Worm (Caenorhabditis elegans) whole organism, L4 larva: ENCODE results near the gene snr-5.

ENCODE experiments used
- F26F4.8 ChIP-seq: fragments of 200-800 bp; sonication (Bioruptor generic); conservative IDR thresholded peaks from 2 replicates; pipeline ENCODE4 v1.3.6; 2022; ENCODE audit warnings: missing genetic modification characterization, missing compliant biosample characterization
- F37D6.2 ChIP-seq: sonication (generic microtip); optimal IDR thresholded peaks from 2 replicates; lab custom pipeline; 2016; ENCODE audit warnings: mild to moderate bottlenecking, missing genetic modification characterization, missing compliant biosample characterization
- F44E2.7 ChIP-seq: fragments of 200-800 bp; sonication (Bioruptor generic); IDR thresholded peaks from 2 replicates; pipeline ENCODE4 v2.1.2; 2022; ENCODE audit warnings: missing genetic modification characterization, missing compliant biosample characterization
- F49E8.2 ChIP-seq: sonication (generic microtip); optimal IDR thresholded peaks from 2 replicates; lab custom pipeline; 2016; ENCODE audit warnings: missing compliant biosample characterization, mild to moderate bottlenecking, missing genetic modification characterization, borderline replicate concordance
- T20F7.1 ChIP-seq: fragments of 200-800 bp; sonication (Bioruptor generic); optimal IDR thresholded peaks from 2 replicates; lab custom pipeline; 2018; ENCODE audit warnings: mild to moderate bottlenecking, missing genetic modification characterization, missing compliant biosample characterization
- T26A8.4 ChIP-seq: fragments of 200-800 bp; sonication (Bioruptor generic); IDR thresholded peaks from 2 replicates; pipeline ENCODE4 v1.3.6; 2022; ENCODE audit warnings: missing genetic modification characterization, missing compliant biosample characterization
- Y105C5A.15 ChIP-seq: fragments of 200-800 bp; sonication (Bioruptor generic); IDR thresholded peaks from 2 replicates; pipeline ENCODE4 v1.3.6; 2022; ENCODE audit warnings: missing genetic modification characterization, missing compliant biosample characterization
- Y48G9A.11 ChIP-seq: fragments of 200-800 bp; sonication (Bioruptor generic); IDR thresholded peaks from 2 replicates; pipeline ENCODE4 v1.3.6; 2022; ENCODE audit warnings: missing genetic modification reagents, missing genetic modification characterization, missing compliant biosample characterization
- Y5F2A.4 ChIP-seq: fragments of 200-800 bp; sonication (Bioruptor generic); optimal IDR thresholded peaks from 2 replicates; lab custom pipeline; 2018; ENCODE audit warnings: mild to moderate bottlenecking, missing genetic modification characterization, missing compliant biosample characterization
- Y75B8A.6 ChIP-seq: fragments of 200-800 bp; sonication (Bioruptor generic); IDR thresholded peaks from 2 replicates; pipeline ENCODE4 v1.3.6; 2022; ENCODE audit warnings: missing genetic modification reagents, missing genetic modification characterization, missing compliant biosample characterization
- ZK337.2 ChIP-seq: fragments of 200-800 bp; sonication (Bioruptor generic); IDR thresholded peaks from 2 replicates; pipeline ENCODE4 v1.3.6; 2022; ENCODE audit warnings: missing genetic modification reagents, missing genetic modification characterization, missing compliant biosample characterization
- aly-2 ChIP-seq: sonication (generic microtip); optimal IDR thresholded peaks from 2 replicates; lab custom pipeline; 2018; ENCODE audit warnings: missing biosample characterization, missing genetic modification characterization
- arid-1 ChIP-seq: fragments of 200-800 bp; sonication (Bioruptor generic); conservative IDR thresholded peaks from 2 replicates; pipeline ENCODE4 v1.3.6; 2022; ENCODE audit warnings: missing genetic modification reagents, missing genetic modification characterization, missing compliant biosample characterization
- ceh-28 ChIP-seq: fragments of 150-350 bp; optimal IDR thresholded peaks from 2 replicates; lab custom pipeline; 2014; ENCODE audit warnings: missing biosample characterization, missing genetic modification reagents, missing genetic modification characterization
- ceh-82 ChIP-seq: sonication (generic microtip); optimal IDR thresholded peaks from 2 replicates; lab custom pipeline; 2017; ENCODE audit warnings: missing biosample characterization, missing genetic modification characterization
- cey-2 ChIP-seq: sonication (generic microtip); optimal IDR thresholded peaks from 3 replicates; lab custom pipeline; 2017; ENCODE audit warnings: missing genetic modification characterization, mild to moderate bottlenecking, missing compliant biosample characterization, antibody characterized with exemption, borderline replicate concordance; ENCODE audit not compliant: insufficient read depth
- daf-16 ChIP-seq, 3 experiments: sonication (generic microtip); optimal IDR thresholded peaks; 2 replicates each; lab custom pipeline; 2016 to 2017; ENCODE audit warnings: missing genetic modification characterization in 3 of 3, missing genetic modification reagents in 3 of 3, mild to moderate bottlenecking in 2 of 3, missing compliant biosample characterization in 2 of 3, missing biosample characterization in 1 of 3, moderate library complexity in 1 of 3
- dmd-6 ChIP-seq: fragments of 200-800 bp; sonication (Bioruptor generic); IDR thresholded peaks from 2 replicates; pipeline ENCODE4 v1.3.6; 2022; ENCODE audit warnings: missing genetic modification reagents, missing genetic modification characterization, missing compliant biosample characterization
- egl-27 ChIP-seq: sonication (generic microtip); optimal IDR thresholded peaks from 3 replicates; lab custom pipeline; 2017; ENCODE audit warnings: missing biosample characterization, missing genetic modification reagents, missing genetic modification characterization
- egl-43 ChIP-seq: fragments of 200-800 bp; sonication (Bioruptor generic); IDR thresholded peaks from 2 replicates; pipeline ENCODE4 v1.3.6; 2022; ENCODE audit warnings: missing genetic modification reagents, missing genetic modification characterization, missing compliant biosample characterization
- gei-8 ChIP-seq: fragments of 200-800 bp; sonication (Bioruptor generic); optimal IDR thresholded peaks from 2 replicates; lab custom pipeline; 2018; ENCODE audit warnings: mild to moderate bottlenecking, missing genetic modification characterization, missing compliant biosample characterization
- hif-1 ChIP-seq, 2 experiments: sonication (generic microtip); optimal IDR thresholded peaks; 2 replicates each; lab custom pipeline; 2016 to 2017; ENCODE audit warnings: missing compliant biosample characterization in 2 of 2, missing genetic modification characterization in 2 of 2, missing genetic modification reagents in 2 of 2, missing genotype in 2 of 2, mild to moderate bottlenecking in 1 of 2
- hlh-11 ChIP-seq: fragments of 200-800 bp; sonication (Bioruptor generic); optimal IDR thresholded peaks from 2 replicates; lab custom pipeline; 2018; ENCODE audit warnings: mild to moderate bottlenecking, missing genetic modification characterization, missing compliant biosample characterization
- hlh-30 ChIP-seq: sonication (generic microtip); optimal IDR thresholded peaks from 2 replicates; lab custom pipeline; 2017; ENCODE audit warnings: antibody characterized with exemption, mild to moderate bottlenecking, missing genetic modification characterization, missing compliant biosample characterization; ENCODE audit not compliant: insufficient read depth
- jun-1 ChIP-seq: fragments of 150-350 bp; optimal IDR thresholded peaks from 2 replicates; lab custom pipeline; 2014; ENCODE audit warnings: missing biosample characterization, missing genetic modification reagents, missing genetic modification characterization
- lim-7 ChIP-seq: fragments of 200-800 bp; sonication (Bioruptor generic); IDR thresholded peaks from 2 replicates; pipeline ENCODE4 v1.3.6; 2022; ENCODE audit warnings: missing genetic modification characterization, missing compliant biosample characterization
- lin-13 ChIP-seq: fragments of 150-350 bp; optimal IDR thresholded peaks from 2 replicates; lab custom pipeline; 2014; ENCODE audit warnings: missing biosample characterization, missing genetic modification reagents, missing genetic modification characterization
- lin-38 ChIP-seq: fragments of 200-800 bp; sonication (Bioruptor generic); IDR thresholded peaks from 2 replicates; pipeline ENCODE4 v1.3.6; 2022; ENCODE audit warnings: missing genetic modification reagents, missing genetic modification characterization, missing compliant biosample characterization
- lir-3 ChIP-seq: sonication (generic microtip); optimal IDR thresholded peaks from 2 replicates; lab custom pipeline; 2016; ENCODE audit warnings: mild to moderate bottlenecking, missing genetic modification characterization, missing compliant biosample characterization
- mdl-1 ChIP-seq, 2 experiments: fragments of 150-350 bp in 1 of 2; sonication (generic microtip) in 1 of 2; optimal IDR thresholded peaks; 2 replicates each; lab custom pipeline; 2014 to 2017; ENCODE audit warnings: missing biosample characterization in 2 of 2, missing genetic modification characterization in 2 of 2
- mxl-3 ChIP-seq: fragments of 200-800 bp; sonication (Bioruptor generic); optimal IDR thresholded peaks from 2 replicates; lab custom pipeline; 2018; ENCODE audit warnings: mild to moderate bottlenecking, missing genetic modification characterization, missing compliant biosample characterization
- nhr-10 ChIP-seq: fragments of 150-350 bp; optimal IDR thresholded peaks from 2 replicates; lab custom pipeline; 2014; ENCODE audit warnings: missing biosample characterization, missing genetic modification characterization
- nhr-102 ChIP-seq: sonication (generic microtip); optimal IDR thresholded peaks from 2 replicates; lab custom pipeline; 2016; ENCODE audit warnings: mild to moderate bottlenecking, missing genetic modification characterization, moderate library complexity, missing compliant biosample characterization
- nhr-237 ChIP-seq: sonication (generic microtip); optimal IDR thresholded peaks from 2 replicates; lab custom pipeline; 2017; ENCODE audit warnings: missing biosample characterization, missing genetic modification characterization
- nhr-25 ChIP-seq: sonication (generic microtip); optimal IDR thresholded peaks from 2 replicates; lab custom pipeline; 2017; ENCODE audit warnings: missing genetic modification characterization, mild to moderate bottlenecking, missing compliant biosample characterization, antibody characterized with exemption, moderate library complexity, borderline replicate concordance; ENCODE audit not compliant: insufficient read depth
- nhr-48 ChIP-seq: sonication (generic microtip); optimal IDR thresholded peaks from 2 replicates; lab custom pipeline; 2016; ENCODE audit warnings: mild to moderate bottlenecking, missing genetic modification characterization, missing compliant biosample characterization
- nhr-76 ChIP-seq: fragments of 150-350 bp; optimal IDR thresholded peaks from 2 replicates; lab custom pipeline; 2014; ENCODE audit warnings: missing biosample characterization, missing genetic modification characterization
- php-3 ChIP-seq: fragments of 200-800 bp; sonication (Bioruptor generic); IDR thresholded peaks from 2 replicates; pipeline ENCODE4 v1.3.6; 2022; ENCODE audit warnings: missing genetic modification reagents, missing genetic modification characterization, missing compliant biosample characterization
- pqm-1 ChIP-seq: sonication (generic microtip); optimal IDR thresholded peaks from 2 replicates; lab custom pipeline; 2017; ENCODE audit warnings: missing biosample characterization, missing genetic modification characterization
- rbr-2 ChIP-seq: sonication (generic microtip); optimal IDR thresholded peaks from 2 replicates; lab custom pipeline; 2016; ENCODE audit warnings: missing genotype, missing genetic modification characterization, missing compliant biosample characterization
- saeg-2 ChIP-seq: fragments of 200-800 bp; sonication (Bioruptor generic); IDR thresholded peaks from 2 replicates; pipeline ENCODE4 v1.3.6; 2022; ENCODE audit warnings: missing genetic modification reagents, missing genetic modification characterization, missing compliant biosample characterization
- snpc-1.2 ChIP-seq: fragments of 200-800 bp; sonication (Bioruptor generic); IDR thresholded peaks from 2 replicates; pipeline ENCODE4 v1.3.6; 2022; ENCODE audit warnings: missing genetic modification reagents, missing genetic modification characterization, missing compliant biosample characterization
- snpc-4 ChIP-seq: fragments of 150-350 bp; optimal IDR thresholded peaks from 2 replicates; lab custom pipeline; 2014; ENCODE audit warnings: missing biosample characterization, missing genetic modification characterization
- spr-1 ChIP-seq: sonication (generic microtip); optimal IDR thresholded peaks from 2 replicates; lab custom pipeline; 2016; ENCODE audit warnings: mild to moderate bottlenecking, missing genetic modification characterization, missing compliant biosample characterization
- spr-3 ChIP-seq: fragments of 200-800 bp; sonication (Bioruptor generic); optimal IDR thresholded peaks from 2 replicates; lab custom pipeline; 2018; ENCODE audit warnings: mild to moderate bottlenecking, missing genetic modification characterization, missing compliant biosample characterization
- zfp-2 ChIP-seq: sonication (generic microtip); optimal IDR thresholded peaks from 2 replicates; lab custom pipeline; 2016; ENCODE audit warnings: mild to moderate bottlenecking, missing genetic modification characterization, missing compliant biosample characterization
- zfp-3 ChIP-seq: fragments of 200-800 bp; sonication (Bioruptor generic); conservative IDR thresholded peaks from 2 replicates; pipeline ENCODE4 v1.3.6; 2022; ENCODE audit warnings: missing genetic modification reagents, missing genetic modification characterization, missing compliant biosample characterization
- ztf-11 ChIP-seq: fragments of 150-350 bp; optimal IDR thresholded peaks from 2 replicates; lab custom pipeline; 2014; ENCODE audit warnings: missing biosample characterization, missing genetic modification characterization
- ztf-7 ChIP-seq: fragments of 150-350 bp; optimal IDR thresholded peaks from 2 replicates; lab custom pipeline; 2014; ENCODE audit warnings: missing biosample characterization, missing genetic modification characterization

The snr-5 gene

DNA sequence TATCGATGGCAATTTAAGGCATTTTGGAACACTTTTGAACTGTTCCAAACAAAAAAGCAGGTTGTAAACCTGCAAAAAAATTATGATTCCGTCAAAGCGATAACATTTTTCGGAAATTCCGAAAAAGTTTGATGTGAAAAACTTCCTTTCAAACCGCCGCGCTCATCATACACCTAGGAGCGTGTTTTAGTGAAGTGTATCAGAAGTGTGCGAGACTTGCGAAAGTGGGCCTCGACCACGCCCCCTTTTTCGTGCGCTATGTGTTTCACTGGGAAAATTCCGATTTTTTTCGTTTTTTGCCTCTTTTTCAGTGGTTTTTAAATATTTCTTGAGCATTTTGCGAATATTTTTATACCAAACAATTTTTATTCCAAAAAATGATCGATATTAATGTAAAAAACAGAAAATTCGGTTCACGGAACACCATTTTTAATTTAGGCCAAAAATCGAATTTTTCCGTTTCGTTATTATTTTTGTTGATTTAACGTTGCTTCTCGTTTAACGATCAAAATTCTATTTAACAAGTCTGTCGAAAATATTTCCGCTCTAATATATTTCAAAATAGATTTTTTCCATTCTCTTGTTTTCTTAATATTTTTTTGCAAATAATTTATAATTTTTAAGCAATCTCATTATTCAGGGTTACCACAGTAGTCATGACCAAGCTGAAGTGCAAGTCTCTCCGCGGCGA, 7.2 kb upstream of the snr-5 start, which contains the start of gene rpl-35 (continued):
- TF ChIP-seq T20F7.1 (peak; percentile 99), nhr-48 (tag; lab: Kevin White, UChicago) (peak; percentile 96), egl-43 (GFP tag; lab: Robert Waterston, UW) (peak; percentile 99), ceh-82 (tag; lab: Kevin White, UChicago) (peak; percentile 56), zfp-3 (GFP tag; lab: Robert Waterston, UW) (peak; percentile 99), pqm-1 (tag; lab: Kevin White, UChicago) (peak; percentile 87), lir-3 (tag; lab: Kevin White, UChicago) (peak; percentile 83), Y75B8A.6 (GFP tag; lab: Robert Waterston, UW) (peak; percentile 96), F44E2.7 (GFP tag; lab: Robert Waterston, UW) (peak; percentile 96), gei-8 (peak; percentile 90), ceh-28 (tag; lab: Kevin White, UChicago) (peak; percentile 74), php-3 (GFP tag; lab: Robert Waterston, UW) (peak; percentile 99), ztf-7 (tag; lab: Kevin White, UChicago) (peak; percentile 93), daf-16 (GFP tag; optimal IDR thresholded peaks at IDR 0.05; lab: Kevin White, UChicago) (peak; percentile 92 to 97), daf-16 (tag; optimal IDR thresholded peaks at IDR 0.05; lab: Kevin White, UChicago) (peak; percentile 92), T26A8.4 (GFP tag; lab: Robert Waterston, UW) (peak; percentile 99), mdl-1 (tag; optimal IDR thresholded peaks at IDR 0.05; lab: Kevin White, UChicago) (peak; percentile 40 to 95), rbr-2 (tag; lab: Kevin White, UChicago) (peak; percentile 99), egl-27 (tag; lab: Kevin White, UChicago) (no peak), F37D6.2 (tag; lab: Kevin White, UChicago) (peak; percentile 97), spr-3 (GFP tag; lab: Kevin White, UChicago) (peak; percentile 97), nhr-237 (peak; percentile 85), dmd-6 (GFP tag; lab: Robert Waterston, UW) (peak; percentile 100), ZK337.2 (GFP tag; lab: Robert Waterston, UW) (peak; percentile 99), F49E8.2 (tag; lab: Kevin White, UChicago) (peak; percentile 98), nhr-102 (tag; lab: Kevin White, UChicago) (peak; percentile 99), ztf-11 (tag; lab: Kevin White, UChicago) (peak; percentile 73), hlh-30 (tag; lab: Kevin White, UChicago) (peak; percentile 97), lin-13 (GFP tag; lab: Kevin White, UChicago) (peak; percentile 99), arid-1 (peak; percentile 99), F26F4.8 (GFP tag; lab: Robert Waterston, UW) (no peak), snpc-4 (tag; lab: Kevin White, UChicago) (peak; percentile 55), lin-38 (GFP tag; lab: Robert Waterston, UW) (peak; percentile 98), aly-2 (tag; lab: Kevin White, UChicago) (peak; percentile 95), hif-1 (tag; optimal IDR thresholded peaks at IDR 0.05; lab: Kevin White, UChicago) (peak; percentile 92 to 96), Y105C5A.15 (GFP tag; lab: Robert Waterston, UW) (peak; percentile 95), Y48G9A.11 (GFP tag; lab: Robert Waterston, UW) (peak; percentile 98), Y5F2A.4 (GFP tag; lab: Kevin White, UChicago) (peak; percentile 95), lim-7 (GFP tag; lab: Robert Waterston, UW) (peak; percentile 86), cey-2 (peak; percentile 88), nhr-25 (peak; percentile 98), nhr-10 (tag; lab: Kevin White, UChicago) (peak; percentile 97), jun-1 (tag; lab: Kevin White, UChicago) (peak; percentile 97), snpc-1.2 (GFP tag; lab: Robert Waterston, UW) (peak; percentile 96), nhr-76 (tag; lab: Kevin White, UChicago) (peak; percentile 86), mxl-3 (peak; percentile 98), zfp-2 (tag; lab: Kevin White, UChicago) (peak; percentile 92), hlh-11 (tag; lab: Kevin White, UChicago) (peak; percentile 99), spr-1 (peak; percentile 98), saeg-2 (GFP tag; lab: Robert Waterston, UW) (peak; percentile 97)
